Fruit fly (Drosophila melanogaster): Measurements from ENCODE around the gene Jhbp14.

Gene Jhbp14

DNA sequence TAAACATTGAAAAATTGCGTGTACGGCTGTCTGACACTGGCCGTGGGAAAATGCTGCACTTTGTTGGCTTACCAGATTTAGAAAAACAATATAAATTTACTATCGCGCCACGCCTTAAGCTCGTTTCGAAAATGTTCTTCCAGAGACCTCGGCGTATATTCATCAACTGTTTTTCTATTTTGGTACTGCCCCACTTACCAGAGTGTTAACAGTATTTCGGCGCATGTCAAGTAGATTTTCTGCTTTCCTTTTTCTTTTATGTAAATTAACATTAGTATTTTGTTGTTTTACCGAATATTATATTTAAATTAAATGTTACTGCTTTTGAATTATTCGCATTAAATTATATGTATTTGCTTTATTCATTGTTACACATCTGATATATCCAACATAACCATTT is 21.3 kb upstream of the Jhbp14 start, which contains the start of gene kek4:
kek4 (minus strand) TSS at position 341 of the 400 bp plus-strand sequence.
- TF ChIP-seq Myc (optimal IDR thresholded peaks at IDR 0.05) (no peak), h (optimal IDR thresholded peaks at IDR 0.05) (no peak), ttk (optimal IDR thresholded peaks at IDR 0.05) (no peak), psq (optimal IDR thresholded peaks at IDR 0.05) (no peak), insv (optimal IDR thresholded peaks at IDR 0.05) (no peak), Sin3A (optimal IDR thresholded peaks at IDR 0.05) (no peak)

DNA sequence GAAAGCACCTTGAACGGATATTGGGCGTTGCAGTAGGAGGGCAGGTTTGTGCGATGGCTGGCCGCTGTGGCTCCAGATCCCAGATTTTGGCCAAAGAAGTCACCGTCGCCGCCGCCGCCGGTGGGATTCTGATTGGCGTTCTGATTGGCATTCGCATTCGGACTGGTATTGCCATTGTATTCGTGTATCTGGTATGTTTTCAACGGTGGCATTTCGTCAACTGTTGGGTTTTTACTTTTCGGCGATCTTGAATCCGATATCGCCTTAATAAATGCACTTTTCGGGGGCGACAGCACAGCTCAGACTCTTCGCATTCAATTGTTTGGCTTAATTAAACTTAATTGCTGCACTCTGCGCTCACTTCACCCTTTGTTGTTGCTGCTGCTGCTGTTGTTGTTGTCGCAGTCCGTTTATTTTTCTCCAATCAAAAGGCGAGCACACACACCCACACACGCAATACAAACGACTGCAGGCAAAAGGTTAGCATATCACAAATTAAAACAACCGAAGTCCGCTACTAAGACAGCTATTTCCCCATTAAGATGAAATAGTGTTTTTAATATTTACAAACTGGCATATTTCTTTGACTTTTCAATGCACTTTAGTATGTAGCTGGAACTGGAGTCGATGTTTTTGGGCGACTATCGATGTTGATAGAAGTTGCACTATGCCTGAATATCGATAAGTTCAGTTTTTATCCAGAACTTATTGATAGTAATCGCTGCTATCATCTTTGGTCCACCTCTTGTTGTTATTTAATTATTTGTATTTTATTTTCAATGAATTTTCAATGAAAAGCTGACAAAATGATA is 16.8 kb upstream of the Jhbp14 start, which contains the start of the genes CG9426 and mRF1:
CG9426 (minus strand) TSS at position 643 of the 812 bp plus-strand sequence.
mRF1 (plus strand) TSS at position 699 of the 812 bp plus-strand sequence.
- TF ChIP-seq Myc (optimal IDR thresholded peaks at IDR 0.05) (no peak), psq (optimal IDR thresholded peaks at IDR 0.05) (no peak), ttk (optimal IDR thresholded peaks at IDR 0.05) (no peak), Sin3A (optimal IDR thresholded peaks at IDR 0.05) (no peak), h (optimal IDR thresholded peaks at IDR 0.05) (no peak), insv (optimal IDR thresholded peaks at IDR 0.05) (no peak)

DNA sequence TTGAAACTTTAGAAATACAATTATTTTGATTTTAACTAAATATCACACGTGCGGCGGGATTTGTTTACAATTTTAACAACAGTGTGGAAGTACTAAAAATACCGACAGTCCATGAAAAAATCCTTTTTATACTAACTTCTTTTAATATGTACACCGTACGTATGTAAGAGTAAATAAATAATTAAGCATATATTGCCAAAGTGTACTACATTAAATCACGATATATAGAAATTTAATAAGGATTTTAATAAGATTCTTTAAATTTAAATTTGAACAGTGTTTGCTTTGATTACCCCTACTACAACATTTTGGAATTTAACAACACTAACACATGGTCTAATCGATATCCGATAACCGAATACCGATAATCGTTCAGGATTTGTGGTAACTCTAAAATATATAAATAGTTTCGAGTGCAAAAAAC is 14.1 kb upstream of the Jhbp14 start, which contains the start of the genes Ski6 and CG16812:
Ski6 (minus strand) TSS at position 205 of the 424 bp plus-strand sequence.
CG16812 (plus strand) TSS at position 363 of the 424 bp plus-strand sequence.
- TF ChIP-seq ttk (optimal IDR thresholded peaks at IDR 0.05) (no peak), insv (optimal IDR thresholded peaks at IDR 0.05) (no peak), h (optimal IDR thresholded peaks at IDR 0.05) (no peak), Myc (optimal IDR thresholded peaks at IDR 0.05) (no peak), Sin3A (optimal IDR thresholded peaks at IDR 0.05) (no peak), psq (optimal IDR thresholded peaks at IDR 0.05) (no peak)

DNA sequence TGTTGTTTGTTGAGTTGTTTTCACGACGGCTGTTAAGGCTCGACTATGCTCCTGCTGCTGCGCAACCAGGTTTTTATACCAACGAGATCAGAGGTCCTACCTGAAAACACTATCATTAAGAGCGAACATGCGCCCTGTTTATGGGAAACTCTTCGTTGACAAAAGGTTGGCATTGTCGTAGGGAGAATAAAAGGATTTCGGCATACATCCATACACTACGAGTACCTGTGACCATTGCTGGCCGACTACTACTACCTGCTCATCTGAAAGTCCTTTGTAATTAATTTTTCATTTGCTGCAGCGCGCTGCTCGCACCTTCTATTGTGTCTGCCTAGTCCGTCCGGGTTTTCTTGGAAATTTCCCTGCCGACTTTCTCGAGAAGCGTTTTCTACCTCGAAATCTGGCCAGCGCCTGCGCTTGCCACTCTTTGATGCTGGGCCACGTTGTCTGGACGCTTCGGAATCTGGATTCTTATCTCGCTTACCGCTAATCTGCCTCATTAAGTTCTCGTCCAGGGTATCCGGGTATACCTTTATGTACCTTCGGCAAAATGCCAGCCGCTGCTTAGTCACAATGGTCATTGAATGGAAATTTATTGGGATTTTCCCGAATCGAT is 11.0 kb upstream of the Jhbp14 start, which contains the start of gene CG15480:
CG15480 (minus strand) TSS at position 51 of the 616 bp plus-strand sequence.
- TF ChIP-seq ttk (optimal IDR thresholded peaks at IDR 0.05): no peak
- no peak for TF ChIP-seq Sin3A (optimal IDR thresholded peaks at IDR 0.05)
- TF ChIP-seq Myc (optimal IDR thresholded peaks at IDR 0.05): no peak
- TF ChIP-seq insv (optimal IDR thresholded peaks at IDR 0.05): no peak
- no peak for TF ChIP-seq h (optimal IDR thresholded peaks at IDR 0.05)
- TF ChIP-seq psq (optimal IDR thresholded peaks at IDR 0.05): no peak

DNA sequence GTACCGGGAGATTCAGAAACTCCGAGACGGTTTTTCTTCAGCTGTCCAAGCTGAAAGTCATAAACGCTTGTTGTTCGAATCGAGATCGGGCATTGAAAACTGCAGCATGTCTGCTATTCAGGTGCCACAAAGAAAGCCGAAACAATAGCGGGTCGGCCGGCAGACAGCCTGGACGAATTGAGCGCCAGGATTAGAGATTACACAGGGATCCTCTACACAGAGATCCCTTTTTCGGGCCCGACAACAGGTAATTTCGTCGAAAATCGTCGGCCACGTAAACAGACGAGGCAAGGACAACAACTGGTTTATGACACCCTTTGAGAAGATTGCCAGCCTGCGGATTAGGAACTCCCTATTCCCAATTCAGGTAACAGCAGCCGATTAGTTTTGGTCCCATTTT is 9.1 kb upstream of the Jhbp14 start, which contains the start of gene CG16813:
CG16813 (plus strand) TSS at position 288 of the 400 bp plus-strand sequence.
- TF ChIP-seq Sin3A (optimal IDR thresholded peaks at IDR 0.05): no peak
- no peak for TF ChIP-seq insv (optimal IDR thresholded peaks at IDR 0.05)
- TF ChIP-seq h (optimal IDR thresholded peaks at IDR 0.05): no peak
- no peak for TF ChIP-seq Myc (optimal IDR thresholded peaks at IDR 0.05)
- no peak for TF ChIP-seq ttk (optimal IDR thresholded peaks at IDR 0.05)
- no peak for TF ChIP-seq psq (optimal IDR thresholded peaks at IDR 0.05)

DNA sequence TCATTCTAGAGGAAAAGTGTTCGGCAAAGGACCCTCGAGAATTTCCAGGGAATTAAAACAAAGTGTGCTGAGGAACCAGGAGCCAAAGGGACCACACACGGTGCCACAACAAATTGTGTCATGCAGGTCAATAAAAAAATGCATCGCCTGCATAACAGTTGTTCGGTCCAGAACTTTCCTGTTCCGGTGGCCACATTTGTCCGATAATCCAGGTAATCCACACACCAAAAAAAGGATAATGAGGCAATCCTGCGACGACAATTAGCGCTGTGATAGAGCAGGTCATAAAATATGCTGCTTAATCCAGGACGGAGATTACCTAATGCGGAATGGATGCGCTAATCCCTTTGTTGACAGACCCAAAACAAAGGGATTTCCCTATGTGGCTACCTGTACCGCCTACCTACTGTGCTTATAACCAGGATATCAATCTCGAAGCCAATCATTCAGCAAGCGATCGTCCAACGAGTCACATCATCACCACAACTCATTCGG is 6.9 kb upstream of the Jhbp14 start, which contains the start of gene CG16815:
CG16815 (plus strand) TSS at position 445 of the 495 bp plus-strand sequence.
- TF ChIP-seq ttk (optimal IDR thresholded peaks at IDR 0.05) (no peak), h (optimal IDR thresholded peaks at IDR 0.05) (no peak), Sin3A (optimal IDR thresholded peaks at IDR 0.05) (no peak), insv (optimal IDR thresholded peaks at IDR 0.05) (no peak)

DNA sequence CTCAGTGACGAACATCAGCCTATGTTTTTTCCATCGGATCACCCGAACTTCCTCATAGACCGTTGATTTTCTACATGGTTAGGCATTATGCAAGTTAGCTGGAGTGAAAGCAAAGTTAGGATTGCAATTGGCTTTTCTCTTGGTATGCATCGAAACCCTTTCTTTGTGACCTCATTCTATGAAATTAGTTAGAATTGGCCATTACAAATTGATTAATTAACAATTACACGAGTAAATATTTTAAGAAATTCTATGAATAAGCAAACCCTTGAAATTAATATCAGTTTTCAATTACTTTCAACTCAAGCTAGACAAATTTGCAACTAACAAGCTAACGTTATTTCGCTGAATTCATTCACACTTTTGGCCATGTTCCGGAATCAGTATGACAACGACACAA is 4.6 kb upstream of the Jhbp14 start, which contains the start of gene Prosalpha6T:
Prosalpha6T (plus strand) TSS at position 301 of the 400 bp plus-strand sequence.
- no peak for TF ChIP-seq insv (optimal IDR thresholded peaks at IDR 0.05)
- no peak for TF ChIP-seq psq (optimal IDR thresholded peaks at IDR 0.05)
- no peak for TF ChIP-seq Myc (optimal IDR thresholded peaks at IDR 0.05)
- TF ChIP-seq h (optimal IDR thresholded peaks at IDR 0.05): no peak
- TF ChIP-seq ttk (optimal IDR thresholded peaks at IDR 0.05): no peak
- no peak for TF ChIP-seq Sin3A (optimal IDR thresholded peaks at IDR 0.05)

DNA sequence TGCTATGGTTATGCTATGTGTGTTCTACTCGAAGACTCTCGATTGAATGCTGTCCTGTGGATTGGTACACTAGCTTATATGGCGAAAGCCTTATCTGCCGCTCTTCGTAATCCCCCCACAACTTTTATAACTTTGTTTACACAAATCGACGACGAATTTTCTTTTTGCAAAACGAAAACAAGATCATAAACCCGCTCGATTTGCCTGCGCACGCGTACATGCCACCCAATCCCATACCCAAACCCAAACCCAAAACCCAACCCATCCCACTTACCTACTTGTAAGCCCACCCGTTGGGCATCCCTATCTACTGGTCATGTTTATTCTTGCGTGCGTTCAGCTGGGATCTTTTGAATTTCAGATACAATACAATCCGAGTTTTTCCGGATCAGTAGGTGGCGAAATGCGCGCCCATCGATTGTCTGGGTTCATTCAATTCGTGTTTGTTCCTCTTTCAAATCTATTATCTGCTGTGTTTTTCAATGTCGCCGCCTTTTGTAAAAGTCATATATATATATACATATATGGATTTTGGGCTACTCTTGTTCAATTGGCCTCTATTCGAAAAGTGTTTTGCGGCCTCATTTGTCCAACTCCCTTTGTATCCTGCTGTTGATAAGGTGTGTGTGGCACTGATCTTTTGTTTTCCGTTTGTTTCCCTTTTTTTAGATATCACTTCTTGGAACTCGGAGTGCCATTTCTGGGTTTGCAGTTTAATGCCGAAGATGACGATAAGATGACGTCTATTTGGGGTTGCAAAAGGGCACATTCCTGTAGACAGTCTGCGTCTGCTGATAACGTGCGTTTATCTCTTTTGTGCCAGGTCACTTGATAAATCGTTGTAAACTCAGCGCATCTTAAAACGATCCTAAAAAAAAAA is 1.4 kb upstream of the Jhbp14 start, which contains the start of gene Mabi:
Mabi (minus strand) TSS at position 51 of the 880 bp plus-strand sequence.
- TF ChIP-seq h (optimal IDR thresholded peaks at IDR 0.05) (no peak), insv (optimal IDR thresholded peaks at IDR 0.05) (no peak), Myc (optimal IDR thresholded peaks at IDR 0.05) (no peak), Sin3A (optimal IDR thresholded peaks at IDR 0.05) (no peak), ttk (optimal IDR thresholded peaks at IDR 0.05) (no peak), psq (optimal IDR thresholded peaks at IDR 0.05) (no peak)

DNA sequence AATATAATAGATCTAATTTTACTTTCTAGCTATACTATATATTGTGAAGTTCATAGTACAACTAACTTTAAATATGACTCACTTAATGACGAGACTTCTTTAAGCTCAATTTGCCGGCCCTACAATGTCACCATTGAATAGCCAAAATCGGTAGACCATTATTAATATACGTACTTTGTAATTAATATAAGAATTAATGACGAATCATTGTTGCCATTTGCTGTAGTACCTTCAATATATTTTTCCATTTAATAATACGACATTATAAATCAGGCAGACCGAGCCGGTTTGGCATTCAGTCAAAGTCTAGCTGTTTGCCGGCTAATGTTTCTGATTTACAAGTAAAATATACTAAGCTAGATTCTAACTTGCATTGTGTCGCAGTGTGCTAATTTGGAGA is 3.4 kb downstream of the Jhbp14 start, which contains the start of gene Jhbp13:
Jhbp13 (plus strand) TSS at position 301 of the 400 bp plus-strand sequence.
- no peak for TF ChIP-seq psq (optimal IDR thresholded peaks at IDR 0.05)
- no peak for TF ChIP-seq h (optimal IDR thresholded peaks at IDR 0.05)
- no peak for TF ChIP-seq ttk (optimal IDR thresholded peaks at IDR 0.05)
- no peak for TF ChIP-seq Sin3A (optimal IDR thresholded peaks at IDR 0.05)
- no peak for TF ChIP-seq Myc (optimal IDR thresholded peaks at IDR 0.05)
- no peak for TF ChIP-seq insv (optimal IDR thresholded peaks at IDR 0.05)

DNA sequence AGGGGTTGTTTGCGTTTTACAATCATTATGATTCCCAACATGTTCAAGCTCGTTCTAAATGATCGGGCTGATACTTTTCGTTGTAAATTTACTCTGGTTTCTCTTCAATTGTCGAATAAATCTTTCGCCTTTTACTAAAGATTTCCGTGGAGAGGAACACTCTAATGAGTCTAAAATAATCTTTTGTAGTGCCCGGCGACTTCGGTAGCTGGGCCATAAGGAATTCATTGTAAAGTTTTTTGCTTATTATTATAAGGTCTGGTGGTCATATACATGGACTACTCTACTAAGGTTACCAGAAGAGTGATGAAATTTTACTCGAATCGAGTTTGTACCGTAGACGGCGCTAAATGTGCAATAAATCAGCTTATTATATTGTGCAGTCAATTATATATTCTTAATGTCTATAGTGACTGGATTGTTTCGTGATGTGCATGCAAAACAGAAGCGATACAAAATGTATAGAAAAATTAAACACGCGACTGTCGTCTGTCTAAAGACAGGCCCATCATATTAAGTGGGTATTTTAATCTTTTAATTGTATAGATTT is 8.5 kb downstream of the Jhbp14 start:
- TF ChIP-seq insv (optimal IDR thresholded peaks at IDR 0.05): no peak
- TF ChIP-seq ttk (optimal IDR thresholded peaks at IDR 0.05): no peak
- no peak for TF ChIP-seq psq (optimal IDR thresholded peaks at IDR 0.05)
- no peak for TF ChIP-seq Sin3A (optimal IDR thresholded peaks at IDR 0.05)
- TF ChIP-seq Myc (optimal IDR thresholded peaks at IDR 0.05): no peak
- no peak for TF ChIP-seq h (optimal IDR thresholded peaks at IDR 0.05)

Data from Kc167 (cell line).